Fruit fly (Drosophila melanogaster) whole organism, embryonic: ENCODE measurements around the gene CG11147.
A peak's percentile ranks its signal among the peaks of the same experiment; 100 is the strongest.

Experiments used
- BtbVII ChIP-seq: fragments of 200-800 bp; sonication (Bioruptor generic); optimal IDR thresholded peaks from 3 replicates; lab custom pipeline; 2017; ENCODE audit warnings: missing biosample characterization, mild to moderate bottlenecking, missing genetic modification characterization
- CG11504 ChIP-seq: fragments of 200-800 bp; sonication (Bioruptor generic); optimal IDR thresholded peaks from 3 replicates; lab custom pipeline; 2019; ENCODE audit warnings: missing biosample characterization, mild to moderate bottlenecking, missing genetic modification characterization, moderate library complexity
- CG13424 ChIP-seq: fragments of 200-800 bp; sonication (Bioruptor generic); optimal IDR thresholded peaks from 2 replicates; lab custom pipeline; 2019; ENCODE audit warnings: missing biosample characterization, mild to moderate bottlenecking, missing genetic modification characterization, moderate library complexity
- CG14014 ChIP-seq: fragments of 200-800 bp; sonication (Bioruptor generic); IDR thresholded peaks from 2 replicates; pipeline ENCODE4 v1.3.6; 2022; ENCODE audit warnings: missing biosample characterization, missing genetic modification characterization
- CG15269 ChIP-seq: fragments of 200-800 bp; sonication (Bioruptor generic); optimal IDR thresholded peaks from 2 replicates; lab custom pipeline; 2018; ENCODE audit warnings: missing biosample characterization, mild to moderate bottlenecking, missing genetic modification characterization, moderate library complexity
- CG1529 ChIP-seq: fragments of 200-800 bp; sonication (Bioruptor generic); optimal IDR thresholded peaks from 3 replicates; lab custom pipeline; 2018; ENCODE audit warnings: missing biosample characterization, missing genetic modification characterization
- CG17361 ChIP-seq: fragments of 200-800 bp; sonication (Bioruptor generic); IDR thresholded peaks from 3 replicates; pipeline ENCODE4 v1.3.6; 2022; ENCODE audit warnings: missing biosample characterization, missing genetic modification characterization
- CG17829 ChIP-seq: fragments of 200-800 bp; optimal IDR thresholded peaks from 2 replicates; lab custom pipeline; 2019; ENCODE audit warnings: missing biosample characterization, mild to moderate bottlenecking, missing genetic modification characterization, moderate library complexity
- CG18599 ChIP-seq: fragments of 200-800 bp; sonication (Bioruptor generic); optimal IDR thresholded peaks from 3 replicates; lab custom pipeline; 2017; ENCODE audit warnings: missing biosample characterization, missing genetic modification characterization, mild to moderate bottlenecking, moderate library complexity, missing genetic modification reagents
- CG2120 ChIP-seq: fragments of 200-800 bp; sonication (Bioruptor generic); optimal IDR thresholded peaks from 3 replicates; lab custom pipeline; 2016; ENCODE audit warnings: missing biosample characterization, missing genetic modification characterization
- CG3726 ChIP-seq: fragments of 200-800 bp; sonication (Bioruptor generic); IDR thresholded peaks from 3 replicates; pipeline ENCODE4, ENCODE4 v1.3.6; 2022; ENCODE audit warnings: missing biosample characterization, missing genetic modification characterization
- CG6272 ChIP-seq: fragments of 200-800 bp; sonication (Bioruptor generic); IDR thresholded peaks from 2 replicates; pipeline ENCODE4 v1.3.6; 2022; ENCODE audit warnings: missing biosample characterization, missing genetic modification characterization
- CG6813 ChIP-seq: fragments of 200-800 bp; sonication (Bioruptor generic); optimal IDR thresholded peaks from 2 replicates; lab custom pipeline; 2017; ENCODE audit warnings: missing biosample characterization, missing genetic modification characterization, mild to moderate bottlenecking, moderate library complexity, missing genetic modification reagents
- CG7839 ChIP-seq: fragments of 200-800 bp; sonication (Bioruptor generic); optimal IDR thresholded peaks from 3 replicates; lab custom pipeline; 2018; ENCODE audit warnings: missing biosample characterization, mild to moderate bottlenecking, missing genetic modification characterization, moderate library complexity
- CG8290 ChIP-seq, 3 experiments: fragments of 200-800 bp; sonication (Bioruptor generic); optimal IDR thresholded peaks; 2 replicates each; lab custom pipeline; 2016 to 2019; ENCODE audit warnings: missing biosample characterization in 3 of 3, missing genetic modification characterization in 3 of 3, mild to moderate bottlenecking in 2 of 3, moderate library complexity in 1 of 3
- Dfd ChIP-seq, 2 experiments: fragments of >200 bp; optimal IDR thresholded peaks; 2 replicates each; lab custom pipeline; 2017; ENCODE audit warnings: missing biosample characterization in 2 of 2, missing genetic modification characterization in 2 of 2
- Dip3 ChIP-seq: fragments of 200-800 bp; sonication (Bioruptor generic); optimal IDR thresholded peaks from 3 replicates; lab custom pipeline; 2016; ENCODE audit warnings: missing biosample characterization, missing genetic modification characterization
- Dref ChIP-seq: fragments of 200-800 bp; sonication (Bioruptor generic); IDR thresholded peaks from 2 replicates; pipeline ENCODE4 v1.3.6; 2022; ENCODE audit warnings: missing biosample characterization, missing genetic modification characterization
- Fer1 ChIP-seq: fragments of 200-800 bp; sonication (Bioruptor generic); optimal IDR thresholded peaks from 2 replicates; lab custom pipeline; 2017; ENCODE audit warnings: missing biosample characterization, mild to moderate bottlenecking, missing genetic modification characterization
- HLH54F ChIP-seq: fragments of 200-800 bp; sonication (Bioruptor generic); optimal IDR thresholded peaks from 3 replicates; lab custom pipeline; 2016; ENCODE audit warnings: missing biosample characterization, missing genetic modification characterization
- Hmx ChIP-seq: fragments of 200-800 bp; sonication (Bioruptor generic); optimal IDR thresholded peaks from 2 replicates; lab custom pipeline; 2016; ENCODE audit warnings: missing biosample characterization, missing genetic modification characterization
- Hr51 ChIP-seq, 2 experiments: fragments of 200-800 bp; sonication (Bioruptor generic); optimal IDR thresholded peaks; 2 replicates in 1 of 2; 3 replicates in 1 of 2; lab custom pipeline; 2016 to 2018; ENCODE audit warnings: missing biosample characterization in 2 of 2, missing genetic modification characterization in 2 of 2, mild to moderate bottlenecking in 1 of 2, moderate library complexity in 1 of 2
- Lhr ChIP-seq: fragments of 200-800 bp; sonication (Bioruptor generic); optimal IDR thresholded peaks from 3 replicates; lab custom pipeline; 2017; ENCODE audit warnings: mild to moderate bottlenecking, missing biosample characterization, missing genetic modification reagents, missing genetic modification characterization
- Mes4 ChIP-seq: fragments of 200-800 bp; sonication (Bioruptor generic); optimal IDR thresholded peaks from 2 replicates; lab custom pipeline; 2016; ENCODE audit warnings: missing biosample characterization, missing genetic modification characterization
- Pdp1 ChIP-seq, 2 experiments: fragments of 200-800 bp; sonication (Bioruptor generic); optimal IDR thresholded peaks; 3 replicates each; lab custom pipeline; 2016; ENCODE audit warnings: missing biosample characterization in 2 of 2, missing genetic modification characterization in 2 of 2, mild to moderate bottlenecking in 1 of 2, moderate library complexity in 1 of 2
- Scr ChIP-seq: fragments of 200-800 bp; sonication (Bioruptor generic); IDR thresholded peaks from 2 replicates; pipeline ENCODE4 v1.3.6; 2022; ENCODE audit warnings: missing biosample characterization, missing genetic modification characterization; ENCODE audit not compliant: partially characterized antibody
- Sox102F ChIP-seq: fragments of 200-800 bp; sonication (Bioruptor generic); optimal IDR thresholded peaks from 2 replicates; lab custom pipeline; 2018; ENCODE audit warnings: missing biosample characterization, mild to moderate bottlenecking, missing genetic modification characterization, moderate library complexity
- Ssrp ChIP-seq: fragments of 200-800 bp; sonication (Bioruptor generic); optimal IDR thresholded peaks from 2 replicates; lab custom pipeline; 2018; ENCODE audit warnings: missing biosample characterization, mild to moderate bottlenecking, missing genetic modification characterization, moderate library complexity
- Trl ChIP-seq, 3 experiments: fragments of >200 bp in 2 of 3; fragments of 200-800 bp in 1 of 3; sonication (Bioruptor generic) in 1 of 3; optimal IDR thresholded peaks; 2 replicates in 1 of 3; 3 replicates in 2 of 3; lab custom pipeline; 2016 to 2017; ENCODE audit warnings: missing biosample characterization in 1 of 3, missing genetic modification characterization in 1 of 3
- aop ChIP-seq: fragments of 200-800 bp; sonication (Bioruptor generic); IDR thresholded peaks from 2 replicates; pipeline ENCODE4 v1.3.6; 2022; ENCODE audit warnings: missing biosample characterization, missing genetic modification characterization
- ato ChIP-seq: fragments of 200-800 bp; sonication (Bioruptor generic); IDR thresholded peaks from 2 replicates; pipeline ENCODE4 v1.3.6; 2022; ENCODE audit warnings: missing biosample characterization, missing genetic modification characterization; ENCODE audit not compliant: partially characterized antibody
- crol ChIP-seq: fragments of 200-800 bp; sonication (Bioruptor generic); IDR thresholded peaks from 2 replicates; pipeline ENCODE4 v1.3.6; 2022; ENCODE audit warnings: missing biosample characterization, missing genetic modification characterization
- esg ChIP-seq: fragments of 200-800 bp; sonication (Bioruptor generic); conservative IDR thresholded peaks from 2 replicates; pipeline ENCODE4 v1.3.6; 2022; ENCODE audit warnings: missing biosample characterization, missing genetic modification characterization
- ham ChIP-seq: fragments of 200-800 bp; sonication (Bioruptor generic); IDR thresholded peaks from 2 replicates; pipeline ENCODE4 v1.3.6; 2022; ENCODE audit warnings: missing biosample characterization, missing genetic modification characterization
- hb ChIP-seq: fragments of 200-800 bp; sonication (Bioruptor generic); IDR thresholded peaks from 3 replicates; pipeline ENCODE4 v1.3.6; 2022; ENCODE audit warnings: missing biosample characterization, missing genetic modification characterization; ENCODE audit not compliant: partially characterized antibody
- jigr1 ChIP-seq: fragments of 200-800 bp; sonication (Bioruptor generic); IDR thresholded peaks from 3 replicates; pipeline ENCODE4 v1.3.6; 2022; ENCODE audit warnings: missing biosample characterization, missing genetic modification characterization
- kah ChIP-seq: fragments of 200-800 bp; sonication (Bioruptor generic); optimal IDR thresholded peaks from 2 replicates; lab custom pipeline; 2018; ENCODE audit warnings: missing biosample characterization, mild to moderate bottlenecking, missing genetic modification characterization
- mld ChIP-seq: fragments of 200-800 bp; sonication (Bioruptor generic); IDR thresholded peaks from 3 replicates; pipeline ENCODE4 v1.3.6; 2022; ENCODE audit warnings: missing biosample characterization, missing genetic modification characterization; ENCODE audit not compliant: partially characterized antibody
- org-1 ChIP-seq: fragments of 200-800 bp; sonication (Bioruptor generic); optimal IDR thresholded peaks from 2 replicates; lab custom pipeline; 2017; ENCODE audit warnings: missing biosample characterization, missing genetic modification characterization
- prd ChIP-seq, 3 experiments: fragments of >200 bp in 2 of 3; fragments of 200-800 bp in 1 of 3; sonication (Bioruptor generic) in 1 of 3; optimal IDR thresholded peaks in 2 of 3; IDR thresholded peaks in 1 of 3; 2 replicates in 2 of 3; 3 replicates in 1 of 3; pipeline versions ENCODE4 v1.3.6 to Lab custom; 2017 to 2022; ENCODE audit warnings: missing biosample characterization in 1 of 3, missing genetic modification characterization in 1 of 3
- psq ChIP-seq: fragments of 200-800 bp; sonication (Bioruptor generic); optimal IDR thresholded peaks from 2 replicates; lab custom pipeline; 2017; ENCODE audit warnings: missing biosample characterization, missing genetic modification characterization
- run ChIP-seq: fragments of 200-800 bp; sonication (Bioruptor generic); optimal IDR thresholded peaks from 3 replicates; lab custom pipeline; 2018; ENCODE audit warnings: missing biosample characterization, mild to moderate bottlenecking, missing genetic modification characterization
- sens ChIP-seq: fragments of 200-800 bp; sonication (Bioruptor generic); peaks from one replicate; lab custom pipeline; 2016; ENCODE audit warnings: missing biosample characterization, missing genetic modification characterization
- seq ChIP-seq: fragments of 200-800 bp; sonication (Bioruptor generic); IDR thresholded peaks from 2 replicates; pipeline ENCODE4 v1.3.6; 2022; ENCODE audit warnings: missing biosample characterization, missing genetic modification characterization
- tna ChIP-seq: fragments of 200-800 bp; sonication (Bioruptor generic); IDR thresholded peaks from 2 replicates; pipeline ENCODE4 v1.3.6; 2022; ENCODE audit warnings: missing biosample characterization, missing genetic modification characterization; ENCODE audit not compliant: partially characterized antibody
- unpg ChIP-seq: fragments of 200-800 bp; sonication (Bioruptor generic); optimal IDR thresholded peaks from 3 replicates; lab custom pipeline; 2018; ENCODE audit warnings: missing biosample characterization, mild to moderate bottlenecking, missing genetic modification characterization, moderate library complexity
- vvl ChIP-seq: fragments of 200-800 bp; sonication (Bioruptor generic); IDR thresholded peaks from 2 replicates; pipeline ENCODE4 v1.3.6; 2022; ENCODE audit warnings: missing biosample characterization, missing genetic modification characterization
- zf30C ChIP-seq: fragments of 200-800 bp; sonication (Bioruptor generic); optimal IDR thresholded peaks from 3 replicates; lab custom pipeline; 2018; ENCODE audit warnings: missing biosample characterization, mild to moderate bottlenecking, missing genetic modification characterization

Gene CG11147

DNA sequence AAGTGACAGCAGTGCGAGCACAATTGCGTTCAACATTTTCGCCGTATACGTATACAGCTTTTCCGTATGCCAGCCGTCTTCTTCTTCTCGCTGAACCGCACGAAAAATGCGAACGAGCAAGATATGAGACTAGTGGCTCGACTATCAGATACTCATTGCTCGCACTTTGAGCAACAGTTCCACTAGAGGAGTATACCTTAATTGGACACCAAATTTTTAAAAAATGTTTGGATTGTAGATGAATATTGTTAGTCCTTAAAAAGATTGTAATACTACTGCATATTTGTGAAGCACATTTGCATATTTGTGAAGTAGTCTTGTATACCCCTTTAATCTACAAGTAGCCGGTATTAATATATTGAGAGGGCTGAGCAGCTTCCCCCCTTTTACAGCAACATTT is 37.1 kb upstream of the CG11147 start (continued):
- peak; percentile 49; the same call in 2 of the 3 replicates for TF ChIP-seq mld (GFP tag; lab: Robert Waterston, UW)
- peak; percentile 28 for TF ChIP-seq CG15269 (tag; lab: Kevin White, UChicago)
- peak; percentile 52 for TF ChIP-seq CG18599
- no peak for TF ChIP-seq kah (GFP tag; lab: Kevin White, UChicago)
- TF ChIP-seq aop (GFP tag; lab: Robert Waterston, UW) = no peak
- peak; percentile 5 for TF ChIP-seq HLH54F (GFP tag; lab: Kevin White, UChicago)
- no peak for TF ChIP-seq crol (GFP tag; lab: Robert Waterston, UW)
- peak; percentile 29 for TF ChIP-seq org-1 (GFP tag; lab: Kevin White, UChicago)
- TF ChIP-seq hb (GFP tag; lab: Robert Waterston, UW) = peak; percentile 69; the same call in 1 of the 3 replicates
- TF ChIP-seq ato (GFP tag; lab: Robert Waterston, UW) = 0 out of 2 replicates have a peak, but pooled peaks have one; percentile 39
- TF ChIP-seq Scr = peak; percentile 47
- peak; percentile 34 for TF ChIP-seq Fer1 (GFP tag; lab: Kevin White, UChicago)
- TF ChIP-seq CG7839 (tag; lab: Kevin White, UChicago) = peak; percentile 50
- TF ChIP-seq Hr51 (GFP tag; optimal IDR thresholded peaks at IDR 0.05; lab: Kevin White, UChicago) = peak in 1 of 2 experiments; percentile 11
- peak; percentile 51 for TF ChIP-seq CG11504 (tag; lab: Kevin White, UChicago)
- TF ChIP-seq CG13424 = no peak
- TF ChIP-seq sens = peak; percentile 64
- TF ChIP-seq Dfd (GFP tag; optimal IDR thresholded peaks at IDR 0.05; lab: Kevin White, UChicago) = no peak
- no peak for TF ChIP-seq seq (GFP tag; lab: Robert Waterston, UW)
- no peak for TF ChIP-seq ham (GFP tag; lab: Robert Waterston, UW)
- peak in 1 of 2 experiments; percentile 8 for TF ChIP-seq Pdp1 (GFP tag; optimal IDR thresholded peaks at IDR 0.05; lab: Kevin White, UChicago)
- TF ChIP-seq jigr1 (GFP tag; lab: Robert Waterston, UW) = no peak
- no peak for TF ChIP-seq Ssrp
- TF ChIP-seq Sox102F = peak; percentile 22
- no peak for TF ChIP-seq Hmx (GFP tag; lab: Kevin White, UChicago)
- TF ChIP-seq CG2120 (GFP tag; lab: Kevin White, UChicago) = peak; percentile 40
- peak; percentile 11 for TF ChIP-seq unpg (GFP tag; lab: Kevin White, UChicago)
- TF ChIP-seq CG17829 (tag; lab: Kevin White, UChicago) = no peak
- no peak for TF ChIP-seq Lhr (GFP tag; lab: Kevin White, UChicago)
- TF ChIP-seq CG8290 (GFP tag; optimal IDR thresholded peaks at IDR 0.05; lab: Kevin White, UChicago) = no peak
- peak in 1 of 2 experiments; percentile 21 for TF ChIP-seq CG8290 (tag; optimal IDR thresholded peaks at IDR 0.05; lab: Kevin White, UChicago)
- no peak for TF ChIP-seq CG6813 (GFP tag; lab: Kevin White, UChicago)
- TF ChIP-seq Trl (optimal IDR thresholded peaks at IDR 0.05; lab: Kevin White, UChicago) = no peak
- TF ChIP-seq Trl (GFP tag; optimal IDR thresholded peaks at IDR 0.05; lab: Kevin White, UChicago) = no peak
- peak; percentile 79 for TF ChIP-seq tna (GFP tag; lab: Robert Waterston, UW)
- TF ChIP-seq Dref = no peak
- no peak for TF ChIP-seq CG3726 (GFP tag; lab: Robert Waterston, UW)
- no peak for TF ChIP-seq zf30C (GFP tag; lab: Kevin White, UChicago)
- TF ChIP-seq vvl (GFP tag; lab: Robert Waterston, UW) = 0 out of 2 replicates have a peak, but pooled peaks have one; percentile 11
- TF ChIP-seq CG1529 (GFP tag; lab: Kevin White, UChicago) = no peak
- TF ChIP-seq Mes4 (GFP tag; lab: Kevin White, UChicago) = no peak
- TF ChIP-seq BtbVII (GFP tag; lab: Kevin White, UChicago) = peak; percentile 5
- TF ChIP-seq psq (GFP tag; lab: Kevin White, UChicago) = no peak
- TF ChIP-seq CG14014 (GFP tag; lab: Robert Waterston, UW) = 0 out of 2 replicates have a peak, but pooled peaks have one; percentile 30
- TF ChIP-seq Dip3 (GFP tag; lab: Kevin White, UChicago) = no peak
- TF ChIP-seq CG17361 (GFP tag; lab: Robert Waterston, UW) = 0 out of 3 replicates have a peak, but pooled peaks have one; percentile 25
- no peak for TF ChIP-seq CG6272 (GFP tag; lab: Robert Waterston, UW)
- TF ChIP-seq run = no peak
- TF ChIP-seq esg (GFP tag; lab: Robert Waterston, UW) = 0 out of 2 replicates have a peak, but pooled peaks have one; percentile 10
- TF ChIP-seq prd (optimal IDR thresholded peaks at IDR 0.05; lab: Kevin White, UChicago) = no peak
- peak; percentile 50; the same call in 2 of the 3 replicates for TF ChIP-seq prd (GFP tag; IDR thresholded peaks at IDR 0.05; lab: Robert Waterston, UW)
